Fruit fly (Drosophila melanogaster): ENCODE results near the gene Doc2.
A peak's percentile ranks its signal among the peaks of the same experiment; 100 is the strongest.

dm6 chr3L:9033999-9034626 is 15.1 kb upstream of the Doc2 start:
- TF ChIP-seq br (GFP tag; optimal IDR thresholded peaks at IDR 0.05) (peak; percentile 56), OdsH (GFP tag; optimal IDR thresholded peaks at IDR 0.05) (peak; percentile 69), ey (GFP tag; optimal IDR thresholded peaks at IDR 0.05) (peak; percentile 65), CG9705 (GFP tag; optimal IDR thresholded peaks at IDR 0.05) (peak; percentile 70)
